Worm (Caenorhabditis elegans) whole organism, L2 larva: ENCODE data around the gene Y23B4A.1.

ENCODE experiments used
- C34F6.9 ChIP-seq: fragments of 150-350 bp; optimal IDR thresholded peaks from 2 replicates; lab custom pipeline; 2014; ENCODE audit warnings: missing biosample characterization, missing genetic modification characterization
- F13H6.1 ChIP-seq: sonication (generic microtip); optimal IDR thresholded peaks from 2 replicates; lab custom pipeline; 2016; ENCODE audit warnings: missing genetic modification characterization, missing compliant biosample characterization
- R02D3.7 ChIP-seq: fragments of 150-350 bp; optimal IDR thresholded peaks from 2 replicates; lab custom pipeline; 2014; ENCODE audit warnings: missing biosample characterization, missing genetic modification characterization
- Y55F3AM.14 ChIP-seq: fragments of 200-800 bp; sonication (Bioruptor generic); optimal IDR thresholded peaks from 2 replicates; lab custom pipeline; 2018; ENCODE audit warnings: mild to moderate bottlenecking, missing genetic modification characterization, missing compliant biosample characterization
- ZK546.5 ChIP-seq: sonication (generic microtip); optimal IDR thresholded peaks from 2 replicates; lab custom pipeline; 2017; ENCODE audit warnings: missing biosample characterization, missing genetic modification characterization
- alr-1 ChIP-seq: fragments of 150-350 bp; optimal IDR thresholded peaks from 2 replicates; lab custom pipeline; 2014; ENCODE audit warnings: missing biosample characterization, missing genetic modification characterization
- aly-2 ChIP-seq: fragments of 150-350 bp; optimal IDR thresholded peaks from 2 replicates; lab custom pipeline; 2014; ENCODE audit warnings: missing biosample characterization, missing genetic modification characterization
- ama-1 ChIP-seq: fragments of 150-350 bp; optimal IDR thresholded peaks from 2 replicates; lab custom pipeline; 2018; ENCODE audit warnings: inconsistent platforms
- blmp-1 ChIP-seq: sonication (generic microtip); optimal IDR thresholded peaks from 2 replicates; lab custom pipeline; 2017; ENCODE audit warnings: missing genetic modification characterization, mild to moderate bottlenecking, missing compliant biosample characterization, antibody characterized with exemption, moderate library complexity; ENCODE audit not compliant: insufficient read depth
- ceh-16 ChIP-seq: fragments of 150-350 bp; optimal IDR thresholded peaks from 2 replicates; lab custom pipeline; 2014; ENCODE audit warnings: missing biosample characterization, missing genetic modification characterization
- ceh-82 ChIP-seq: fragments of 150-350 bp; optimal IDR thresholded peaks from 2 replicates; lab custom pipeline; 2014; ENCODE audit warnings: missing biosample characterization, missing genetic modification characterization
- crh-2 ChIP-seq: sonication (generic microtip); optimal IDR thresholded peaks from 2 replicates; lab custom pipeline; 2017; ENCODE audit warnings: missing biosample characterization, missing genetic modification characterization
- dmd-4 ChIP-seq: sonication (generic microtip); optimal IDR thresholded peaks from 2 replicates; lab custom pipeline; 2017; ENCODE audit warnings: missing biosample characterization, missing genetic modification characterization
- egl-27 ChIP-seq: sonication (generic microtip); optimal IDR thresholded peaks from 3 replicates; lab custom pipeline; 2017; ENCODE audit warnings: missing biosample characterization, missing genetic modification reagents, missing genetic modification characterization
- elt-1 ChIP-seq: fragments of 150-350 bp; optimal IDR thresholded peaks from 2 replicates; lab custom pipeline; 2014; ENCODE audit warnings: missing biosample characterization, missing genetic modification characterization
- elt-3 ChIP-seq: sonication (generic microtip); optimal IDR thresholded peaks from 2 replicates; lab custom pipeline; 2017; ENCODE audit warnings: missing biosample characterization, missing genetic modification characterization
- fos-1 ChIP-seq: fragments of 150-350 bp; optimal IDR thresholded peaks from 2 replicates; lab custom pipeline; 2014; ENCODE audit warnings: missing biosample characterization, missing genetic modification characterization
- gmeb-1 ChIP-seq: fragments of 150-350 bp; optimal IDR thresholded peaks from 2 replicates; lab custom pipeline; 2014; ENCODE audit warnings: missing biosample characterization, missing genetic modification characterization
- lin-11 ChIP-seq: fragments of 150-350 bp; sonication (generic microtip); optimal IDR thresholded peaks from 2 replicates; lab custom pipeline; 2014; ENCODE audit warnings: missing biosample characterization, missing genetic modification characterization, inconsistent platforms, mixed read lengths
- lin-13 ChIP-seq: fragments of 150-350 bp; optimal IDR thresholded peaks from 2 replicates; lab custom pipeline; 2014; ENCODE audit warnings: missing biosample characterization, missing genetic modification reagents, missing genetic modification characterization
- lin-39 ChIP-seq: fragments of 150-350 bp; optimal IDR thresholded peaks from 2 replicates; lab custom pipeline; 2014; ENCODE audit warnings: missing biosample characterization, missing genetic modification reagents, missing genetic modification characterization
- lsy-2 ChIP-seq, 2 experiments: fragments of 150-350 bp in 1 of 2; sonication (generic microtip) in 1 of 2; optimal IDR thresholded peaks; 2 replicates each; lab custom pipeline; 2014 to 2017; ENCODE audit warnings: missing biosample characterization in 2 of 2, missing genetic modification characterization in 2 of 2
- mab-5 ChIP-seq: fragments of 150-350 bp; optimal IDR thresholded peaks from 2 replicates; lab custom pipeline; 2014; ENCODE audit warnings: missing biosample characterization, missing genetic modification characterization
- mbf-1 ChIP-seq: sonication (generic microtip); optimal IDR thresholded peaks from 2 replicates; lab custom pipeline; 2017; ENCODE audit warnings: missing biosample characterization, missing genetic modification characterization
- mdl-1 ChIP-seq, 2 experiments: fragments of 150-350 bp in 1 of 2; sonication (generic microtip) in 1 of 2; optimal IDR thresholded peaks; 2 replicates each; lab custom pipeline; 2017; ENCODE audit warnings: missing biosample characterization in 2 of 2, missing genetic modification characterization in 2 of 2
- nhr-10 ChIP-seq: sonication (generic microtip); optimal IDR thresholded peaks from 2 replicates; lab custom pipeline; 2017; ENCODE audit warnings: missing biosample characterization, missing genetic modification characterization
- nhr-11 ChIP-seq: fragments of 150-350 bp; optimal IDR thresholded peaks from 2 replicates; lab custom pipeline; 2014; ENCODE audit warnings: missing biosample characterization, missing genetic modification characterization
- nhr-12 ChIP-seq: fragments of 150-350 bp; optimal IDR thresholded peaks from 2 replicates; lab custom pipeline; 2014; ENCODE audit warnings: missing biosample characterization, missing genetic modification characterization
- nhr-129 ChIP-seq: fragments of 150-350 bp; optimal IDR thresholded peaks from 2 replicates; lab custom pipeline; 2014; ENCODE audit warnings: missing biosample characterization, missing genetic modification characterization
- nhr-21 ChIP-seq: fragments of 150-350 bp; optimal IDR thresholded peaks from 2 replicates; lab custom pipeline; 2014; ENCODE audit warnings: missing biosample characterization, missing genetic modification characterization
- nhr-23 ChIP-seq: fragments of 150-350 bp; optimal IDR thresholded peaks from 2 replicates; lab custom pipeline; 2014; ENCODE audit warnings: missing biosample characterization, missing genetic modification reagents, missing genetic modification characterization
- nhr-237 ChIP-seq: fragments of 150-350 bp; optimal IDR thresholded peaks from 2 replicates; lab custom pipeline; 2014; ENCODE audit warnings: missing biosample characterization, missing genetic modification characterization
- nhr-25 ChIP-seq: fragments of 150-350 bp; sonication (generic microtip); optimal IDR thresholded peaks from 3 replicates; lab custom pipeline; 2014; ENCODE audit warnings: missing biosample characterization, missing genetic modification characterization
- nhr-6 ChIP-seq: fragments of 150-350 bp; optimal IDR thresholded peaks from 2 replicates; lab custom pipeline; 2014; ENCODE audit warnings: missing biosample characterization, missing genetic modification characterization
- nhr-77 ChIP-seq: fragments of 150-350 bp; optimal IDR thresholded peaks from 2 replicates; lab custom pipeline; 2014; ENCODE audit warnings: missing biosample characterization, missing genetic modification characterization
- peb-1 ChIP-seq: fragments of 150-350 bp; optimal IDR thresholded peaks from 2 replicates; lab custom pipeline; 2014; ENCODE audit warnings: missing biosample characterization, missing genetic modification characterization
- sem-4 ChIP-seq: fragments of 150-350 bp; optimal IDR thresholded peaks from 2 replicates; lab custom pipeline; 2014; ENCODE audit warnings: missing biosample characterization, missing genetic modification reagents, missing genetic modification characterization
- skn-1 ChIP-seq: sonication (generic microtip); optimal IDR thresholded peaks from 2 replicates; lab custom pipeline; 2017; ENCODE audit warnings: missing biosample characterization, missing genetic modification characterization
- sma-3 ChIP-seq: sonication (generic microtip); optimal IDR thresholded peaks from 2 replicates; lab custom pipeline; 2016; ENCODE audit warnings: missing genetic modification reagents, missing genetic modification characterization, missing compliant biosample characterization
- sma-9 ChIP-seq, 2 experiments: fragments of 150-350 bp in 1 of 2; sonication (generic microtip) in 1 of 2; optimal IDR thresholded peaks; 2 replicates each; lab custom pipeline; 2014 to 2016; ENCODE audit warnings: missing genetic modification characterization in 2 of 2, mild to moderate bottlenecking in 1 of 2, missing biosample characterization in 1 of 2, missing compliant biosample characterization in 1 of 2, missing genetic modification reagents in 1 of 2, moderate library complexity in 1 of 2
- snpc-4 ChIP-seq: fragments of 150-350 bp; optimal IDR thresholded peaks from 2 replicates; lab custom pipeline; 2014; ENCODE audit warnings: missing biosample characterization, missing genetic modification characterization
- unc-39 ChIP-seq: fragments of 150-350 bp; optimal IDR thresholded peaks from 2 replicates; lab custom pipeline; 2014; ENCODE audit warnings: missing biosample characterization, missing genetic modification characterization
- unc-55 ChIP-seq: fragments of 150-350 bp; sonication (generic microtip); optimal IDR thresholded peaks from 3 replicates; lab custom pipeline; 2014; ENCODE audit warnings: missing biosample characterization, missing genetic modification reagents, missing genetic modification characterization
- unc-62 ChIP-seq: fragments of 150-350 bp; optimal IDR thresholded peaks from 2 replicates; lab custom pipeline; 2014; ENCODE audit warnings: missing biosample characterization, missing genetic modification reagents, missing genetic modification characterization
- zag-1 ChIP-seq: fragments of 150-350 bp; optimal IDR thresholded peaks from 2 replicates; lab custom pipeline; 2014; ENCODE audit warnings: missing biosample characterization, missing genetic modification characterization
- ztf-1 ChIP-seq: fragments of 200-800 bp; sonication (Bioruptor generic); conservative IDR thresholded peaks from 2 replicates; pipeline ENCODE4 v1.3.6; 2022; ENCODE audit warnings: missing genetic modification characterization, missing compliant biosample characterization
- ztf-11 ChIP-seq: sonication (generic microtip); optimal IDR thresholded peaks from 2 replicates; lab custom pipeline; 2017; ENCODE audit warnings: missing biosample characterization, missing genetic modification characterization
- ztf-4 ChIP-seq: fragments of 150-350 bp; optimal IDR thresholded peaks from 2 replicates; lab custom pipeline; 2014; ENCODE audit warnings: missing biosample characterization, missing genetic modification characterization

Gene Y23B4A.1

ce11 chrX:5943908-5944307 lies 26.7 kb upstream of the Y23B4A.1 start (continued):
- TF ChIP-seq egl-27 (tag; lab: Kevin White, UChicago) (no peak), sem-4 (tag; lab: Kevin White, UChicago) (no peak), elt-3 (tag; lab: Kevin White, UChicago) (no peak)

- TF ChIP-seq ztf-11 (no peak), egl-27 (tag; lab: Kevin White, UChicago) (no peak), aly-2 (no peak), blmp-1 (tag; lab: Kevin White, UChicago) (peak; percentile 28), ztf-4 (tag; lab: Kevin White, UChicago) (peak; percentile 68), C34F6.9 (tag; lab: Kevin White, UChicago) (peak; percentile 57), lin-13 (GFP tag; lab: Kevin White, UChicago) (no peak), mdl-1 (tag; optimal IDR thresholded peaks at IDR 0.05; lab: Kevin White, UChicago) (peak; percentile 35 to 73), elt-1 (tag; lab: Kevin White, UChicago) (no peak), unc-55 (GFP tag; lab: Kevin White, UChicago) (no peak), elt-3 (tag; lab: Kevin White, UChicago) (no peak), ztf-1 (GFP tag; lab: Robert Waterston, UW) (no peak), lin-39 (tag; lab: Kevin White, UChicago) (no peak), nhr-12 (tag; lab: Kevin White, UChicago) (no peak), nhr-6 (tag; lab: Kevin White, UChicago) (peak; percentile 6), fos-1 (peak; percentile 29), ceh-16 (tag; lab: Kevin White, UChicago) (no peak), Y55F3AM.14 (no peak), crh-2 (tag; lab: Kevin White, UChicago) (peak; percentile 65), alr-1 (tag; lab: Kevin White, UChicago) (no peak), lin-11 (no peak), nhr-11 (tag; lab: Kevin White, UChicago) (no peak), peb-1 (tag; lab: Kevin White, UChicago) (no peak), nhr-237 (tag; lab: Kevin White, UChicago) (no peak), nhr-10 (tag; lab: Kevin White, UChicago) (no peak), nhr-77 (tag; lab: Kevin White, UChicago) (no peak), ceh-82 (tag; lab: Kevin White, UChicago) (no peak), skn-1 (no peak), ama-1 (lab: Kevin White, UChicago) (no peak), gmeb-1 (tag; lab: Kevin White, UChicago) (no peak), nhr-21 (tag; lab: Kevin White, UChicago) (peak; percentile 39), sma-3 (GFP tag; lab: Kevin White, UChicago) (peak; percentile 30), nhr-23 (no peak), nhr-25 (peak; percentile 63), unc-39 (tag; lab: Kevin White, UChicago) (no peak), dmd-4 (tag; lab: Kevin White, UChicago) (no peak), sma-9 (GFP tag; optimal IDR thresholded peaks at IDR 0.05; lab: Kevin White, UChicago) (peak; percentile 74), sma-9 (tag; optimal IDR thresholded peaks at IDR 0.05; lab: Kevin White, UChicago) (no peak), sem-4 (tag; lab: Kevin White, UChicago) (peak; percentile 18), F13H6.1 (tag; lab: Kevin White, UChicago) (peak; percentile 78), nhr-129 (peak; percentile 84), mab-5 (no peak), snpc-4 (tag; lab: Kevin White, UChicago) (no peak), unc-62 (GFP tag; lab: Kevin White, UChicago) (no peak), mbf-1 (tag; lab: Kevin White, UChicago) (no peak), lsy-2 (tag; optimal IDR thresholded peaks at IDR 0.05; lab: Kevin White, UChicago) (peak in 1 of 2 experiments; percentile 46), ZK546.5 (tag; lab: Kevin White, UChicago) (no peak), R02D3.7 (tag; lab: Kevin White, UChicago) (no peak), zag-1 (no peak)
These were observed 25.0 kb upstream of the Y23B4A.1 start for ce11 chrX:5942171-5942570.
